Fruit fly (Drosophila melanogaster) Kc167 (cell line): ENCODE measurements around the gene bab2.

Source experiments
- Myc ChIP-seq: fragments of >200 bp; optimal IDR thresholded peaks from 2 replicates; lab custom pipeline; 2017; ENCODE audit warnings: missing external identifiers
- Sin3A ChIP-seq: fragments of >200 bp; optimal IDR thresholded peaks from 2 replicates; lab custom pipeline; 2018; ENCODE audit warnings: missing external identifiers
- h ChIP-seq: fragments of >200 bp; optimal IDR thresholded peaks from 3 replicates; lab custom pipeline; 2018; ENCODE audit warnings: missing external identifiers
- insv ChIP-seq: fragments of >200 bp; optimal IDR thresholded peaks from 3 replicates; lab custom pipeline; 2018; ENCODE audit warnings: missing external identifiers
- psq ChIP-seq: fragments of >200 bp; optimal IDR thresholded peaks from 2 replicates; lab custom pipeline; 2017; ENCODE audit warnings: missing external identifiers
- ttk ChIP-seq: sonication (Bioruptor generic); optimal IDR thresholded peaks from 2 replicates; lab custom pipeline; 2017; ENCODE audit warnings: missing external identifiers

DNA sequence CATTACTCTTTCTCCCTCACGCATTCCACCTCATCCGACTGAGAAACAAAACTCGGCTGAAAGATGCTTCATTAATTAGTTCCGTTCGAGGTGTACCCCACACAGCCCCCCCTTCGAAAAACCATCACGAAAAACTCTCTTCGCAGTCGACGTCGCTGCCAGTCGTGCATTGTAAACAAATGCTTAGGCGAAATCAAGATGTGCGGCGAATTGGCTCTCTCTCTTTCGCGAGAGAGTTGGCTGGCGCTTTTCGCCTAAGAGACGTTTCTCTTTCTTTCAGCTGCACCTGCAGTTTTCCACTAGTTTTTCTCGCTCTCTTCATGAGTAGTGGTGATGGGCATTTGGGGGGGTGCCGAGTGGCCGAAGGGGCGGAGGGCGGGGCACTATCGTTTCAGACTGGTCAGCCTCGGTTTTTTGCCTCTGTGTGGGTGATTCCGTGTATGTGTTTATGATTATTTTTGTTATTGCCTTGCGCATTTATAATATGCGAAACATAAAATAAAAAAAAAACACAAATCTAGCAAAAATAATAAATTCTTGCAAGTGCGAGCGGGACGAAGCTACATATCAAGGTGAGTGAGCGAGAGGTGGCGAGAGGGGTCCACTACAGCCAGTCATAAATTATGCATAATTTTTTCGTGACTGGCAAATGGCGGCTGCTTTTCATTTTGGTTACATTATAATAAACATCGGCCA is 74.6 kb downstream of the bab2 start:
- TF ChIP-seq h (lab: Kevin White, UChicago) (no peak), ttk (lab: Kevin White, UChicago) (no peak), psq (lab: Kevin White, UChicago) (no peak), insv (lab: Kevin White, UChicago) (no peak), Sin3A (lab: Kevin White, UChicago) (no peak), Myc (lab: Kevin White, UChicago) (no peak)
